Worm (Caenorhabditis elegans) whole organism, young adult: ENCODE data around the gene kel-1.

Experiments used
- F23B12.7 ChIP-seq: sonication (generic microtip); optimal IDR thresholded peaks from 2 replicates; lab custom pipeline; 2017; ENCODE audit warnings: missing genetic modification characterization, mild to moderate bottlenecking, missing compliant biosample characterization, antibody characterized with exemption, moderate library complexity; ENCODE audit not compliant: insufficient read depth
- K11D2.4 ChIP-seq: fragments of 200-800 bp; sonication (Bioruptor generic); IDR thresholded peaks from 2 replicates; pipeline ENCODE4 v1.3.6; 2022; ENCODE audit warnings: missing genetic modification reagents, missing genetic modification characterization, missing compliant biosample characterization
- dpl-1 ChIP-seq: fragments of 150-350 bp; optimal IDR thresholded peaks from 2 replicates; lab custom pipeline; 2014; ENCODE audit warnings: missing biosample characterization, missing genetic modification reagents, missing genetic modification characterization
- mes-4 ChIP-seq: sonication (generic microtip); optimal IDR thresholded peaks from 2 replicates; lab custom pipeline; 2016; ENCODE audit warnings: missing genotype, missing genetic modification characterization, missing compliant biosample characterization
- nhr-179 ChIP-seq: sonication (generic microtip); optimal IDR thresholded peaks from 2 replicates; lab custom pipeline; 2016; ENCODE audit warnings: mild to moderate bottlenecking, missing genetic modification characterization, missing compliant biosample characterization
- sdz-38 ChIP-seq: sonication (generic microtip); optimal IDR thresholded peaks from 2 replicates; lab custom pipeline; 2016; ENCODE audit warnings: missing genotype, missing genetic modification characterization, missing compliant biosample characterization
- ztf-3 ChIP-seq: fragments of 200-800 bp; sonication (Bioruptor generic); optimal IDR thresholded peaks from 2 replicates; lab custom pipeline; 2018; ENCODE audit warnings: mild to moderate bottlenecking, missing genetic modification characterization, missing compliant biosample characterization

DNA sequence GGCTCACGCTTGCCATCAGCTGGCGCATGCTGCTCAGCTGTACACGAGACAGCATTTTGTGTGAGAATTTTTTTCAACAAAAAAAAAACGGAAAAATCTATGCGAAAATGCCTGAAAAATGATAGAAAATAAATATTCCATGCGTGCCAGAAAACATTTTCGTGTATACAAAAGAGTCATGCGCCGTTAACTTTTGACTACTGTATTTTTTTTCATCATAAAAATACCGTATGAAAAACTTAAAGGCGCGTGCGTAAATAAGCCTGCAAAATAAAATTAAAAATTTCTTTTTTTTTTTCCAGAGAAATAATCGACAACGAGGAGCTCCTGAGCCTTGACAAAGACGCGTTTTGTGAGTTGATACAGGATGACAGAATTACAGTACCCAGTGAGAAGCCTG, 1.2 kb downstream of the kel-1 start:
- TF ChIP-seq dpl-1 (GFP tag; lab: Kevin White, UChicago), result no peak
- TF ChIP-seq K11D2.4, result no peak
- no peak for TF ChIP-seq F23B12.7
- TF ChIP-seq mes-4 (tag; lab: Kevin White, UChicago), result no peak
- TF ChIP-seq nhr-179, result no peak
- no peak for TF ChIP-seq ztf-3 (GFP tag; lab: Kevin White, UChicago)
- TF ChIP-seq sdz-38 (tag; lab: Kevin White, UChicago), result no peak
